Worm (Caenorhabditis elegans): ENCODE results near the gene T21B6.3.

DNA sequence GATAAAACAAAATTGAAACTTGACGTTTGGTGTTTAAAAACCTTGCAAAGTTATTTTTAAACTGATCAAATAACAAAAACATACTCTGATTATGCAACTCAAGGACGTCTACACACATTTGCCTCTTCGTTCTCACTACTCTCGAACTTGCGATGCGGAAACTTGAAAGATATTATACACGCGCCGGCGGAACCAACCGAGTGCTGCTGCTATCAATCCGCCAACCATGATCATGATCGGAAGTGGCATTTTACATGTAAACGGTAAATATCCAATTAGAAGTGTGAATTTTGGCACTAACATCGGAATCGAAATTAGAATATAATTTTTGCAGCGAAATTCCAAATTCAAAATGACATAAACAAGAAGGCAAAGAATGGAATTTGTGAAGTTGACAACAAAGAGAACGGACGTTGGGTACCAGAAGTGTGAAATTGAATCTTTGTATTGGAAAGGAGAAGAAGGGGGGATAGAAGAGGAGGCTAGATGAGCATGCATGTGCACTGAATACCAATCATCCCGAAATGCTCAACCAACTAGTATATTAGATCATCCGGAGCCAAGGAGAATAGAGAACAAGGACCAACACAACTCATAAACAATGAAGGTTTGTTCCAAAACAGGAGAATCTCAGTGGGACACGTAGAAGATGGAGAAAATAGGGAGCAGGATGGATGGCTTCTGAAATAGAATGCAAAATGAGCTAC lies 15.3 kb downstream of the T21B6.3 start:
- TF ChIP-seq tab-1 (GFP tag; IDR thresholded peaks at IDR 0.05) (no peak), ztf-23 (GFP tag; IDR thresholded peaks at IDR 0.05) (no peak), cog-1 (tag; optimal IDR thresholded peaks at IDR 0.05) (no peak)

Data from whole organism, midembryonic.